Worm (Caenorhabditis elegans) whole organism, L4/young adult: ENCODE measurements around the gene cks-1.

Experiments used
- W03F9.2 ChIP-seq: fragments of 150-350 bp; optimal IDR thresholded peaks from 2 replicates; lab custom pipeline; 2014; ENCODE audit warnings: missing biosample characterization, missing genetic modification characterization
- him-1 ChIP-seq: sonication (generic microtip); optimal IDR thresholded peaks from 2 replicates; lab custom pipeline; 2016; ENCODE audit warnings: missing genotype, missing genetic modification reagents, missing genetic modification characterization, missing compliant biosample characterization

ce11 chrIV:8473756-8474155, 40.0 kb upstream of the cks-1 start, which contains the start of gene C28C12.11:
- TF ChIP-seq him-1 (tag; lab: Kevin White, UChicago) (no peak), W03F9.2 (tag; lab: Kevin White, UChicago) (no peak)
